Worm (Caenorhabditis elegans) whole organism, young adult: Measurements from ENCODE around the gene C28D4.4.
A peak's percentile ranks its signal among the peaks of the same experiment; 100 is the strongest.

Source experiments
- B0035.1 ChIP-seq: sonication (generic microtip); optimal IDR thresholded peaks from 2 replicates; lab custom pipeline; 2016; ENCODE audit warnings: missing genetic modification characterization, mild to moderate bottlenecking, missing compliant biosample characterization, missing genotype, missing genetic modification reagents
- B0261.1 ChIP-seq: sonication (generic microtip); optimal IDR thresholded peaks from 2 replicates; lab custom pipeline; 2016; ENCODE audit warnings: mild to moderate bottlenecking, missing genetic modification characterization, moderate library complexity, missing compliant biosample characterization
- C17E4.6 ChIP-seq: fragments of 200-800 bp; sonication (Bioruptor generic); IDR thresholded peaks from 2 replicates; pipeline ENCODE4 v1.3.6; 2022; ENCODE audit warnings: missing genetic modification reagents, missing genetic modification characterization, missing compliant biosample characterization
- F10E7.11 ChIP-seq: sonication (generic microtip); optimal IDR thresholded peaks from 2 replicates; lab custom pipeline; 2017; ENCODE audit warnings: mild to moderate bottlenecking, missing genetic modification characterization, moderate library complexity, missing compliant biosample characterization
- F39B2.1 ChIP-seq: fragments of 200-800 bp; sonication (Bioruptor generic); IDR thresholded peaks from 2 replicates; pipeline ENCODE4 v1.3.6; 2022; ENCODE audit warnings: missing genetic modification reagents, missing genetic modification characterization, missing compliant biosample characterization
- F49E8.2 ChIP-seq: sonication (generic microtip); optimal IDR thresholded peaks from 3 replicates; lab custom pipeline; 2017; ENCODE audit warnings: missing genetic modification characterization, mild to moderate bottlenecking, missing compliant biosample characterization, antibody characterized with exemption, moderate library complexity; ENCODE audit not compliant: insufficient read depth
- F57C9.4 ChIP-seq: sonication (generic microtip); optimal IDR thresholded peaks from 2 replicates; lab custom pipeline; 2017; ENCODE audit warnings: mild to moderate bottlenecking, missing genetic modification characterization, missing compliant biosample characterization
- K11D2.4 ChIP-seq: fragments of 200-800 bp; sonication (Bioruptor generic); IDR thresholded peaks from 2 replicates; pipeline ENCODE4 v1.3.6; 2022; ENCODE audit warnings: missing genetic modification reagents, missing genetic modification characterization, missing compliant biosample characterization
- Y67H2A.10 ChIP-seq: fragments of 200-800 bp; sonication (Bioruptor generic); conservative IDR thresholded peaks from 2 replicates; pipeline ENCODE4 v1.3.6; 2022; ENCODE audit warnings: missing genetic modification reagents, missing genetic modification characterization, missing compliant biosample characterization
- Y79H2A.3 ChIP-seq: fragments of 200-800 bp; sonication (Bioruptor generic); conservative IDR thresholded peaks from 2 replicates; pipeline ENCODE4 v1.3.6; 2022; ENCODE audit warnings: missing genetic modification reagents, missing genetic modification characterization, missing compliant biosample characterization
- ZK185.1 ChIP-seq: sonication (generic microtip); optimal IDR thresholded peaks from 2 replicates; lab custom pipeline; 2016; ENCODE audit warnings: mild to moderate bottlenecking, missing genetic modification characterization, missing compliant biosample characterization; ENCODE audit not compliant: poor library complexity, severe bottlenecking
- aptf-2 ChIP-seq: fragments of 200-800 bp; sonication (Bioruptor generic); conservative IDR thresholded peaks from 2 replicates; pipeline ENCODE4 v1.3.6; 2022; ENCODE audit warnings: missing genetic modification reagents, missing genetic modification characterization, missing compliant biosample characterization
- aptf-3 ChIP-seq: fragments of 200-800 bp; sonication (Bioruptor generic); IDR thresholded peaks from 2 replicates; pipeline ENCODE4 v1.3.6; 2022; ENCODE audit warnings: missing genetic modification characterization, missing compliant biosample characterization
- atf-7 ChIP-seq: sonication (generic microtip); optimal IDR thresholded peaks from 2 replicates; lab custom pipeline; 2017; ENCODE audit warnings: mild to moderate bottlenecking, missing genetic modification characterization, missing compliant biosample characterization
- ceh-40 ChIP-seq: fragments of 200-800 bp; sonication (Bioruptor generic); IDR thresholded peaks from 2 replicates; pipeline ENCODE4 v1.3.6; 2022; ENCODE audit warnings: missing genetic modification characterization, missing compliant biosample characterization
- dox-1 ChIP-seq: fragments of 200-800 bp; sonication (Bioruptor generic); IDR thresholded peaks from 2 replicates; pipeline ENCODE4 v1.3.6; 2022; ENCODE audit warnings: missing genetic modification reagents, missing genetic modification characterization, missing compliant biosample characterization
- ekl-4 ChIP-seq: fragments of 200-800 bp; sonication (Bioruptor generic); IDR thresholded peaks from 2 replicates; pipeline ENCODE4 v1.3.6; 2022; ENCODE audit warnings: missing genetic modification reagents, missing genetic modification characterization, missing compliant biosample characterization
- gei-17 ChIP-seq: fragments of 200-800 bp; sonication (Bioruptor generic); optimal IDR thresholded peaks from 2 replicates; lab custom pipeline; 2018; ENCODE audit warnings: mild to moderate bottlenecking, missing genetic modification characterization, missing compliant biosample characterization
- hlh-26 ChIP-seq: fragments of 200-800 bp; sonication (Bioruptor generic); conservative IDR thresholded peaks from 2 replicates; pipeline ENCODE4 v1.3.6; 2022; ENCODE audit warnings: missing genetic modification reagents, missing genetic modification characterization, missing compliant biosample characterization
- madf-3 ChIP-seq: fragments of 200-800 bp; sonication (Bioruptor generic); IDR thresholded peaks from 2 replicates; pipeline ENCODE4 v1.3.6; 2022; ENCODE audit warnings: missing genetic modification reagents, missing genetic modification characterization, missing compliant biosample characterization
- madf-6 ChIP-seq: fragments of 200-800 bp; sonication (Bioruptor generic); IDR thresholded peaks from 2 replicates; pipeline ENCODE4 v1.3.6; 2022; ENCODE audit warnings: missing genetic modification reagents, missing genetic modification characterization, missing compliant biosample characterization
- madf-8 ChIP-seq: fragments of 200-800 bp; sonication (Bioruptor generic); conservative IDR thresholded peaks from 2 replicates; pipeline ENCODE4 v1.3.6; 2022; ENCODE audit warnings: missing genetic modification reagents, missing genetic modification characterization, missing compliant biosample characterization
- nfya-2 ChIP-seq: fragments of 200-800 bp; sonication (Bioruptor generic); IDR thresholded peaks from 2 replicates; pipeline ENCODE4 v1.3.6; 2022; ENCODE audit warnings: missing genetic modification reagents, missing genetic modification characterization, missing compliant biosample characterization
- nfyb-1 ChIP-seq: fragments of 200-800 bp; sonication (Bioruptor generic); IDR thresholded peaks from 2 replicates; pipeline ENCODE4 v1.3.6; 2022; ENCODE audit warnings: missing genetic modification reagents, missing genetic modification characterization, missing compliant biosample characterization
- nhr-80 ChIP-seq: sonication (generic microtip); optimal IDR thresholded peaks from 2 replicates; lab custom pipeline; 2016; ENCODE audit warnings: missing genetic modification characterization, missing compliant biosample characterization
- nhr-90 ChIP-seq: sonication (generic microtip); optimal IDR thresholded peaks from 2 replicates; lab custom pipeline; 2016; ENCODE audit warnings: missing genotype, mild to moderate bottlenecking, missing genetic modification characterization, missing compliant biosample characterization
- pha-4 ChIP-seq: fragments of 150-350 bp; sonication (generic microtip); optimal IDR thresholded peaks from 2 replicates; lab custom pipeline; 2014; ENCODE audit warnings: missing biosample characterization, missing genetic modification reagents, missing genetic modification characterization
- rec-8 ChIP-seq, 2 experiments: sonication (generic microtip); optimal IDR thresholded peaks; 2 replicates each; lab custom pipeline; 2016; ENCODE audit warnings: mild to moderate bottlenecking in 2 of 2, missing genetic modification characterization in 2 of 2, missing genetic modification reagents in 2 of 2, missing genotype in 2 of 2, missing biosample characterization in 1 of 2, missing compliant biosample characterization in 1 of 2, moderate library complexity in 1 of 2
- rpc-1 ChIP-seq, 2 experiments: fragments of 150-350 bp in 1 of 2; sonication (generic microtip) in 1 of 2; optimal IDR thresholded peaks; 2 replicates each; lab custom pipeline; 2014 to 2018; ENCODE audit warnings: missing biosample characterization in 1 of 2, missing genetic modification characterization in 1 of 2, missing genetic modification reagents in 1 of 2, missing genotype in 1 of 2
- sdz-38 ChIP-seq: sonication (generic microtip); optimal IDR thresholded peaks from 2 replicates; lab custom pipeline; 2016; ENCODE audit warnings: missing genotype, missing genetic modification characterization, missing compliant biosample characterization
- snpc-1.1 ChIP-seq: sonication (generic microtip); optimal IDR thresholded peaks from 2 replicates; lab custom pipeline; 2017; ENCODE audit warnings: missing genetic modification characterization, mild to moderate bottlenecking, missing compliant biosample characterization, antibody characterized with exemption, moderate library complexity, missing genotype, missing genetic modification reagents; ENCODE audit not compliant: insufficient read depth
- unc-130 ChIP-seq: sonication (generic microtip); optimal IDR thresholded peaks from 2 replicates; lab custom pipeline; 2016; ENCODE audit warnings: missing genetic modification reagents, missing genetic modification characterization, missing compliant biosample characterization
- zim-3 ChIP-seq: sonication (generic microtip); optimal IDR thresholded peaks from 2 replicates; lab custom pipeline; 2017; ENCODE audit warnings: mild to moderate bottlenecking, missing genetic modification characterization, moderate library complexity, missing compliant biosample characterization
- ztf-18 ChIP-seq: sonication (generic microtip); optimal IDR thresholded peaks from 2 replicates; lab custom pipeline; 2016; ENCODE audit warnings: missing genotype, mild to moderate bottlenecking, missing genetic modification characterization, missing compliant biosample characterization
- ztf-25 ChIP-seq: fragments of 200-800 bp; sonication (Bioruptor generic); IDR thresholded peaks from 2 replicates; pipeline ENCODE4 v1.3.6; 2022; ENCODE audit warnings: missing genetic modification reagents, missing genetic modification characterization, missing compliant biosample characterization
- ztf-26 ChIP-seq: sonication (generic microtip); optimal IDR thresholded peaks from 2 replicates; lab custom pipeline; 2017; ENCODE audit warnings: missing genetic modification characterization, missing compliant biosample characterization

The C28D4.4 gene

DNA sequence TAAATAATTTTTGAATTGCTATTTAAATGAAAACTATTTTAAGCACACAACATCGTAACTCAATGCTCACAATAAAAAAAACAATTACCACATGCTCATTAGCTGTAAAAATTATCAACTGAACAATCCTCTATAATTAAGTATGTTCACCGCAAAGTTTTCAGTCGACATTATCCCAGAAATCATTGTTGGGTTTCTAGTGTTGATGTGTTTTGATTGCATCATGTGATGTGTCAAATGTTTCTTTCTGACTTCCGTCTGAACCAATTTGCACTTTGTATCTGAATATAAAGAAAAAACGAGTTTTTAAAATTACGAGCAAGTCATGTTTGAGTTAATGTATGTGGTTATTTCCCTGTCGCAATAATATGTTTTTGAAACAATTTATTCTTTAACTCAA, 27.0 kb downstream of the C28D4.4 start (continued):
- no peak for TF ChIP-seq madf-6 (GFP tag; lab: Robert Waterston, UW)
- TF ChIP-seq F49E8.2 (tag; lab: Kevin White, UChicago) = no peak

DNA sequence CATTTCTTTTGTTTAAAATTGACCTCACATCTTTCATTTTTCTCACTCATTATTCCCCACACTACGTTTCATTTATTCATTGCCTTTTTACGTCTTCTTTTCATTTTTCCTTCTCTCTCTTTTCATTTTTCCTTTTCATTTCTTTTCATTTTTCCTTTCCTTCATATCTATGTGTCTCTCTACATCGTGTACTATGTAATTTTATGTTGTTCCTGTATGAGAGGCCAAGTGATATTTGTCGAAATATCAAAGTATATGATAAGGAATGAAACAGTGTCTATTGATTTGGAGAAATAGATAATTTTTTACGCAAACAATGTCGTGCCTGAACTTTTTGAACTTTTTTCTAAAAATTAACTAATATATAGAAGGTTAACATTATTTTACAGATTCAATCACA, 28.3 kb downstream of the C28D4.4 start:
- TF ChIP-seq C17E4.6 (GFP tag; lab: Robert Waterston, UW) = no peak
- no peak for TF ChIP-seq ztf-18
- TF ChIP-seq aptf-2 (GFP tag; lab: Robert Waterston, UW) = no peak
- TF ChIP-seq nhr-80 (tag; lab: Kevin White, UChicago) = peak; percentile 72
- TF ChIP-seq gei-17 (GFP tag; lab: Kevin White, UChicago) = no peak
- TF ChIP-seq, all 124 proteins: peak for 1

DNA sequence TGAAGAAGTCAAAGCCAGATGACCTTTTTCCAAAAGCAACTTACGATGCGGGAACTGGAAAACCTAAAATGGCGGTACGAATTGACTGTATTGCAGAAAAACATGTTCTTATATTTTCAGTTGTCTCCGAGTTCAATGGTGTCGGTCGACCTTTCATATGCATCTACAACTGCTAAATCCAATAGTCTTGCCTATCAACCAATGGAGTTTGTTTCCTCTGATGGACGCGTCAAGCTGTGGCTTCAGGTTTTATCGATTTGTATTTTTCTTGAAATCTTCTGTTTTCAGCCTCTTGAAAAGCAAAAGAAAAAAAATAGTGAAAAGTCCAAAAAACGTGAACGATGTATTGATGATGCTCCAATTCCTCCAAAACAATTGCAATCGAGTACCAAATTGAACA, 30.5 kb downstream of the C28D4.4 start:
- TF ChIP-seq Y67H2A.10 (GFP tag; lab: Robert Waterston, UW) = no peak
- TF ChIP-seq B0035.1 (tag; lab: Kevin White, UChicago) = no peak
- no peak for TF ChIP-seq zim-3 (tag; lab: Kevin White, UChicago)
- no peak for TF ChIP-seq ekl-4 (GFP tag; lab: Robert Waterston, UW)
- no peak for TF ChIP-seq madf-8
- no peak for TF ChIP-seq nhr-90 (tag; lab: Kevin White, UChicago)
- TF ChIP-seq F39B2.1 = no peak
- TF ChIP-seq aptf-3 = no peak
- no peak for TF ChIP-seq F57C9.4
- no peak for TF ChIP-seq gei-17 (GFP tag; lab: Kevin White, UChicago)
- no peak for TF ChIP-seq aptf-2 (GFP tag; lab: Robert Waterston, UW)
- no peak for TF ChIP-seq atf-7 (tag; lab: Kevin White, UChicago)
- TF ChIP-seq F10E7.11 (tag; lab: Kevin White, UChicago) = no peak

DNA sequence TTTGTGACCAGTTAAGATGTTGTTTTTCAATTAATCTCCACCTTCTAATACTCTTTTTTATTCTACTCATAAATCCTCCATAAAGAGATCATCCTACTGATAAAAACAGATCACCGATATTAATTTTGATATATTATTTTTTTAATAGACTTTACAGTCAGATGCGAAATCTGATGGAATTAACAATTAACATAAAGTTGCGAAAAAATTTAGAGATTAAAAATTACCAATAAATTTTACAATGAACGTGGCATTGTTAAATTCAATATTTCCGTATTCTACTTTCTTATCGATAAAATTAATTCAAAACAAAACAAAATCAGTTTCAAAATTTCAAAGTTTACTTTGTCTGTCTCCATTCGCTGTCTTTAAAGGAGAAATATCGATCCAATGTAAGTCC, 32.0 kb downstream of the C28D4.4 start, which contains the start of gene K01H12.4:
Gene K01H12.4 (plus strand): TSS at position 301 of the 400 bp plus-strand sequence.
- no peak for TF ChIP-seq snpc-1.1 (tag; lab: Kevin White, UChicago)

DNA sequence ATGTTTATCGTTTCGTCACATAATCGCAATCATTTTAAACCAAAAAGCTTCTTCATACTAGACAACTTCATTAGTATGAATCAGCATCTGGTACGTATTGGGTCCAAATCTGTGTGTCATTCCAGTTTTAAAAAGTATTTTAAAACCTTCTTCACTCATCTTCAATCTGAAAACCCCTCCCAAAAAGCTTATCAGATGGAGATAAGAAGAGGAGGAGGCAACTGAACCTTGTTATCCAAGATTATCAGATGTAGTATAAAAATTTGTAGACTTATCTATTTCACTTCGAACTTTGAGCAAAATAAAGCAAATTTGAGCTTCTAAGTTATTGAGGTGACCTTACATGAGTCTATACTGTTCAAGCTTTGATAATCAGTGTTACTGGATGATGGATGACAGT, 34.9 kb downstream of the C28D4.4 start, which contains the start of gene nhr-38:
Gene nhr-38 (plus strand): TSS at position 301 of the 400 bp plus-strand sequence.
- TF ChIP-seq ztf-26 (tag; lab: Kevin White, UChicago) (no peak), ztf-25 (GFP tag; lab: Robert Waterston, UW) (no peak), ceh-40 (no peak), K11D2.4 (no peak), unc-130 (GFP tag; lab: Kevin White, UChicago) (no peak), ZK185.1 (no peak), sdz-38 (no peak), dox-1 (GFP tag; lab: Robert Waterston, UW) (no peak), pha-4 (tag; lab: Kevin White, UChicago) (no peak), rpc-1 (optimal IDR thresholded peaks at IDR 0.05; lab: Kevin White, UChicago) (no peak), rpc-1 (tag; optimal IDR thresholded peaks at IDR 0.05; lab: Kevin White, UChicago) (no peak), B0035.1 (tag; lab: Kevin White, UChicago) (no peak), nfyb-1 (GFP tag; lab: Robert Waterston, UW) (no peak), B0261.1 (tag; lab: Kevin White, UChicago) (no peak), madf-3 (GFP tag; lab: Robert Waterston, UW) (no peak), rec-8 (tag; optimal IDR thresholded peaks at IDR 0.05; lab: Kevin White, UChicago) (no peak), hlh-26 (GFP tag; lab: Robert Waterston, UW) (no peak), nfya-2 (GFP tag; lab: Robert Waterston, UW) (no peak), Y79H2A.3 (GFP tag; lab: Robert Waterston, UW) (no peak)
